Fruit fly (Drosophila melanogaster) whole organism, embryonic: ENCODE results near the gene CG7607.

Experiments
- Atf-2 ChIP-seq: fragments of 200-800 bp; sonication (Bioruptor generic); optimal IDR thresholded peaks from 2 replicates; lab custom pipeline; 2016; ENCODE audit warnings: missing biosample characterization, missing genetic modification characterization
- Atf6 ChIP-seq: fragments of 200-800 bp; sonication (Bioruptor generic); IDR thresholded peaks from 2 replicates; pipeline ENCODE4 v1.3.6; 2022; ENCODE audit warnings: missing biosample characterization, missing genetic modification characterization
- CG10565 ChIP-seq: fragments of 200-800 bp; sonication (Bioruptor generic); optimal IDR thresholded peaks from 3 replicates; lab custom pipeline; 2016; ENCODE audit warnings: missing biosample characterization, mild to moderate bottlenecking, missing genetic modification characterization
- CG11247 ChIP-seq: fragments of 200-800 bp; sonication (Bioruptor generic); IDR thresholded peaks from 2 replicates; pipeline ENCODE4 v1.3.6; 2022; ENCODE audit warnings: missing biosample characterization, missing genetic modification characterization
- CG12071 ChIP-seq: fragments of 200-800 bp; sonication (Bioruptor generic); optimal IDR thresholded peaks from 3 replicates; lab custom pipeline; 2018; ENCODE audit warnings: missing biosample characterization, mild to moderate bottlenecking, missing genetic modification characterization
- CG12769 ChIP-seq: fragments of 200-800 bp; sonication (Bioruptor generic); optimal IDR thresholded peaks from 2 replicates; lab custom pipeline; 2019; ENCODE audit warnings: missing biosample characterization, mild to moderate bottlenecking, missing genetic modification characterization, moderate library complexity
- CG13287 ChIP-seq: fragments of 200-800 bp; sonication (Bioruptor generic); IDR thresholded peaks from 2 replicates; pipeline ENCODE4 v1.3.6; 2022; ENCODE audit warnings: missing biosample characterization, missing genetic modification characterization; ENCODE audit not compliant: partially characterized antibody
- CG16815 ChIP-seq: fragments of 200-800 bp; sonication (Bioruptor generic); optimal IDR thresholded peaks from 3 replicates; lab custom pipeline; 2017; ENCODE audit warnings: missing biosample characterization, mild to moderate bottlenecking, missing genetic modification characterization
- CG17361 ChIP-seq: fragments of 200-800 bp; sonication (Bioruptor generic); IDR thresholded peaks from 3 replicates; pipeline ENCODE4 v1.3.6; 2022; ENCODE audit warnings: missing biosample characterization, missing genetic modification characterization
- CG18619 ChIP-seq: fragments of 200-800 bp; sonication (Bioruptor generic); optimal IDR thresholded peaks from 3 replicates; lab custom pipeline; 2017; ENCODE audit warnings: missing biosample characterization, mild to moderate bottlenecking, missing genetic modification characterization
- CG2199 ChIP-seq: fragments of 200-800 bp; sonication (Bioruptor generic); IDR thresholded peaks from 3 replicates; pipeline ENCODE4 v1.3.6; 2022; ENCODE audit warnings: missing biosample characterization, missing genetic modification characterization
- CG31388 ChIP-seq: fragments of 200-800 bp; sonication (Bioruptor generic); optimal IDR thresholded peaks from 2 replicates; lab custom pipeline; 2016; ENCODE audit warnings: missing biosample characterization, missing genetic modification characterization
- CG34422 ChIP-seq: fragments of 200-800 bp; sonication (Bioruptor generic); IDR thresholded peaks from 3 replicates; pipeline ENCODE4 v1.3.6; 2022; ENCODE audit warnings: missing biosample characterization, missing genetic modification characterization
- CG3838 ChIP-seq: fragments of 200-800 bp; sonication (Bioruptor generic); optimal IDR thresholded peaks from 3 replicates; lab custom pipeline; 2016; ENCODE audit warnings: missing biosample characterization, missing genetic modification characterization
- CG4282 ChIP-seq: fragments of 200-800 bp; sonication (Bioruptor generic); optimal IDR thresholded peaks from 2 replicates; lab custom pipeline; 2016; ENCODE audit warnings: missing biosample characterization, missing genetic modification characterization
- CG4617 ChIP-seq: fragments of 200-800 bp; sonication (Bioruptor generic); optimal IDR thresholded peaks from 3 replicates; lab custom pipeline; 2016; ENCODE audit warnings: missing biosample characterization, missing genetic modification characterization, borderline replicate concordance
- CG5953 ChIP-seq: fragments of 200-800 bp; sonication (Bioruptor generic); IDR thresholded peaks from 2 replicates; pipeline ENCODE4 v1.3.6; 2022; ENCODE audit warnings: missing biosample characterization, missing genetic modification characterization
- CG6175 ChIP-seq: fragments of 200-800 bp; sonication (Bioruptor generic); IDR thresholded peaks from 3 replicates; pipeline ENCODE4 v1.3.6; 2022; ENCODE audit warnings: missing biosample characterization, missing genetic modification characterization
- CG7963 ChIP-seq: fragments of 200-800 bp; sonication (Bioruptor generic); IDR thresholded peaks from 3 replicates; pipeline ENCODE4 v1.3.6; 2022; ENCODE audit warnings: missing biosample characterization, missing genetic modification characterization; ENCODE audit not compliant: partially characterized antibody
- CG8089 ChIP-seq: fragments of 200-800 bp; sonication (Bioruptor generic); optimal IDR thresholded peaks from 3 replicates; lab custom pipeline; 2016; ENCODE audit warnings: missing biosample characterization, missing genetic modification characterization
- CG8388 ChIP-seq: fragments of 200-800 bp; sonication (Bioruptor generic); optimal IDR thresholded peaks from 2 replicates; lab custom pipeline; 2019; ENCODE audit warnings: missing biosample characterization, mild to moderate bottlenecking, missing genetic modification characterization, moderate library complexity
- CHES-1-like ChIP-seq: fragments of 200-800 bp; sonication (Bioruptor generic); optimal IDR thresholded peaks from 2 replicates; lab custom pipeline; 2016; ENCODE audit warnings: missing biosample characterization, missing genetic modification characterization
- D19B ChIP-seq: fragments of 200-800 bp; sonication (Bioruptor generic); optimal IDR thresholded peaks from 2 replicates; lab custom pipeline; 2017; ENCODE audit warnings: missing biosample characterization, mild to moderate bottlenecking, missing genetic modification characterization
- Fer2 ChIP-seq: fragments of 200-800 bp; sonication (Bioruptor generic); optimal IDR thresholded peaks from 2 replicates; lab custom pipeline; 2018; ENCODE audit warnings: missing biosample characterization, mild to moderate bottlenecking, missing genetic modification characterization, moderate library complexity
- Gsc ChIP-seq: fragments of 200-800 bp; sonication (Bioruptor generic); IDR thresholded peaks from 2 replicates; pipeline ENCODE4 v1.3.6; 2022; ENCODE audit warnings: missing biosample characterization, missing genetic modification characterization
- HLH3B ChIP-seq: fragments of 200-800 bp; sonication (Bioruptor generic); IDR thresholded peaks from 2 replicates; pipeline ENCODE4 v1.3.6; 2022; ENCODE audit warnings: missing biosample characterization, missing genetic modification characterization
- Hmr ChIP-seq: fragments of 200-800 bp; sonication (Bioruptor generic); optimal IDR thresholded peaks from 3 replicates; lab custom pipeline; 2017; ENCODE audit warnings: mild to moderate bottlenecking, missing biosample characterization, missing genetic modification reagents, missing genetic modification characterization
- Lim3 ChIP-seq: fragments of 200-800 bp; sonication (Bioruptor generic); IDR thresholded peaks from 2 replicates; pipeline ENCODE4 v1.3.6; 2022; ENCODE audit warnings: missing biosample characterization, missing genetic modification characterization
- MESR4 ChIP-seq: fragments of 200-800 bp; sonication (Bioruptor generic); optimal IDR thresholded peaks from 2 replicates; lab custom pipeline; 2018; ENCODE audit warnings: missing biosample characterization, mild to moderate bottlenecking, missing genetic modification characterization, moderate library complexity
- Myb ChIP-seq: fragments of 200-800 bp; sonication (Bioruptor generic); optimal IDR thresholded peaks from 2 replicates; lab custom pipeline; 2016; ENCODE audit warnings: missing biosample characterization, missing genetic modification characterization
- NFAT ChIP-seq: fragments of 200-800 bp; sonication (Bioruptor generic); IDR thresholded peaks from 2 replicates; pipeline ENCODE4 v1.3.6; 2022; ENCODE audit warnings: missing biosample characterization, missing genetic modification characterization
- Nf-YC ChIP-seq: fragments of 200-800 bp; optimal IDR thresholded peaks from 3 replicates; lab custom pipeline; 2019; ENCODE audit warnings: missing biosample characterization, mild to moderate bottlenecking, missing genetic modification characterization, moderate library complexity
- NfI ChIP-seq: fragments of 200-800 bp; sonication (Bioruptor generic); optimal IDR thresholded peaks from 3 replicates; lab custom pipeline; 2018; ENCODE audit warnings: missing biosample characterization, mild to moderate bottlenecking, missing genetic modification characterization, moderate library complexity
- Optix ChIP-seq: fragments of 200-800 bp; sonication (Bioruptor generic); IDR thresholded peaks from 3 replicates; pipeline ENCODE4 v1.3.6; 2022; ENCODE audit warnings: missing biosample characterization, missing genetic modification characterization
- Sin3A ChIP-seq: fragments of >200 bp; optimal IDR thresholded peaks from 2 replicates; lab custom pipeline; 2018
- TFAM ChIP-seq: fragments of 200-800 bp; sonication (Bioruptor generic); optimal IDR thresholded peaks from 2 replicates; lab custom pipeline; 2017; ENCODE audit warnings: missing biosample characterization, missing genetic modification characterization, inconsistent platforms
- ap ChIP-seq: fragments of 200-800 bp; sonication (Bioruptor generic); IDR thresholded peaks from 2 replicates; pipeline ENCODE4 v1.3.6; 2022; ENCODE audit warnings: missing biosample characterization, missing genetic modification characterization
- disco-r ChIP-seq: fragments of 200-800 bp; sonication (Bioruptor generic); optimal IDR thresholded peaks from 2 replicates; lab custom pipeline; 2016; ENCODE audit warnings: missing biosample characterization, missing genetic modification characterization
- gro ChIP-seq: fragments of 200-800 bp; sonication (Bioruptor generic); optimal IDR thresholded peaks from 2 replicates; lab custom pipeline; 2016; ENCODE audit warnings: missing biosample characterization, missing genetic modification characterization
- gsb-n ChIP-seq: fragments of 200-800 bp; sonication (Bioruptor generic); optimal IDR thresholded peaks from 3 replicates; lab custom pipeline; 2018; ENCODE audit warnings: missing biosample characterization, mild to moderate bottlenecking, missing genetic modification characterization
- hbn ChIP-seq: fragments of 200-800 bp; sonication (Bioruptor generic); IDR thresholded peaks from 2 replicates; pipeline ENCODE4 v1.3.6; 2022; ENCODE audit warnings: missing biosample characterization, missing genetic modification characterization; ENCODE audit not compliant: partially characterized antibody
- lov ChIP-seq, 2 experiments: fragments of 200-800 bp in 1 of 2; fragments of >200 bp in 1 of 2; sonication (Bioruptor generic) in 1 of 2; IDR thresholded peaks in 1 of 2; optimal IDR thresholded peaks in 1 of 2; 2 replicates in 1 of 2; 3 replicates in 1 of 2; pipeline versions ENCODE4 v1.3.6 to Lab custom; 2017 to 2022; ENCODE audit warnings: missing biosample characterization in 1 of 2, missing genetic modification characterization in 1 of 2
- maf-S ChIP-seq: fragments of 200-800 bp; sonication (Bioruptor generic); optimal IDR thresholded peaks from 2 replicates; lab custom pipeline; 2016; ENCODE audit warnings: missing biosample characterization, missing genetic modification characterization
- nerfin-2 ChIP-seq: fragments of 200-800 bp; sonication (Bioruptor generic); IDR thresholded peaks from 2 replicates; pipeline ENCODE4 v1.3.6; 2022; ENCODE audit warnings: missing biosample characterization, missing genetic modification characterization; ENCODE audit not compliant: partially characterized antibody
- pb ChIP-seq: fragments of 200-800 bp; sonication (Bioruptor generic); optimal IDR thresholded peaks from 3 replicates; lab custom pipeline; 2016; ENCODE audit warnings: missing biosample characterization, missing genetic modification characterization
- pho ChIP-seq: fragments of 200-800 bp; sonication (Bioruptor generic); optimal IDR thresholded peaks from 2 replicates; lab custom pipeline; 2016; ENCODE audit warnings: missing biosample characterization, missing genetic modification characterization
- repo ChIP-seq: fragments of 200-800 bp; sonication (Bioruptor generic); optimal IDR thresholded peaks from 2 replicates; lab custom pipeline; 2016; ENCODE audit warnings: missing biosample characterization, missing genetic modification characterization
- scrt ChIP-seq: fragments of 200-800 bp; sonication (Bioruptor generic); optimal IDR thresholded peaks from 2 replicates; lab custom pipeline; 2018; ENCODE audit warnings: missing biosample characterization, mild to moderate bottlenecking, missing genetic modification characterization, moderate library complexity
- sd ChIP-seq: fragments of 200-800 bp; sonication (Bioruptor generic); optimal IDR thresholded peaks from 3 replicates; lab custom pipeline; 2018; ENCODE audit warnings: missing biosample characterization, mild to moderate bottlenecking, missing genetic modification characterization, moderate library complexity
- sens-2 ChIP-seq: fragments of 200-800 bp; sonication (Bioruptor generic); IDR thresholded peaks from 2 replicates; pipeline ENCODE4 v1.3.6; 2022; ENCODE audit warnings: missing biosample characterization, missing genetic modification characterization
- tll ChIP-seq, 2 experiments: fragments of 200-800 bp in 1 of 2; fragments of >200 bp in 1 of 2; sonication (Bioruptor generic) in 1 of 2; optimal IDR thresholded peaks; 2 replicates each; lab custom pipeline; 2017 to 2019; ENCODE audit warnings: missing biosample characterization in 2 of 2, missing genetic modification characterization in 2 of 2, mild to moderate bottlenecking in 1 of 2, moderate library complexity in 1 of 2
- yki ChIP-seq: fragments of >200 bp; optimal IDR thresholded peaks from 3 replicates; lab custom pipeline; 2018

The CG7607 gene

DNA sequence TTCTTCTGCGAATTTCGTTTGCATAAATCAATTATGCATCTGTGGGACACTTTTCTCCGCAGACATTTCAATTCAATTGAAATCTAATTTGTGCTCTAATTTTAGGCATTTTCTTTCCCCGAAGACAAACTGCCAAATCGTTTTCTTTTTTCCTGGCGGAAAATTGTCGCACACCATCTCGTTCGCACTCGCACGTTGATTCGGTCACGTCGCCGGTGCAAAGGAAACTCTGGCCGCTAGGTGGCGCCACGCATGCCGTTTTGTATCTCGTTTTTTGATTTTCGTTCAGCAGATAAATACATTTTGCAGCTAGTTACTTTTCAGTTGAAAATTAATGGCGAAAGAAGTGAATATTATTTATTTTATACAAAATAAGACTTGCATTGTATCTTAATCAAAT, 48.9 kb downstream of the CG7607 start (continued):
- TF ChIP-seq CG11247, result no peak
- TF ChIP-seq nerfin-2, result no peak
- TF ChIP-seq CG12769 (tag; lab: Kevin White, UChicago), result no peak
- no peak for TF ChIP-seq CHES-1-like (GFP tag; lab: Kevin White, UChicago)
- peak; percentile 34; the same call in 1 of the 2 replicates for TF ChIP-seq Atf6 (GFP tag; lab: Robert Waterston, UW)
- TF ChIP-seq pho (GFP tag; lab: Kevin White, UChicago), result no peak
- TF ChIP-seq Gsc, result no peak
- TF ChIP-seq Atf-2 (GFP tag; lab: Kevin White, UChicago), result no peak
- TF ChIP-seq hbn (GFP tag; lab: Robert Waterston, UW), result no peak
- TF ChIP-seq CG31388, result no peak
- no peak for TF ChIP-seq HLH3B (GFP tag; lab: Robert Waterston, UW)
- TF ChIP-seq lov (optimal IDR thresholded peaks at IDR 0.05; lab: Kevin White, UChicago), result no peak
- no peak for TF ChIP-seq lov (GFP tag; IDR thresholded peaks at IDR 0.05; lab: Robert Waterston, UW)
- TF ChIP-seq ap, result no peak
- no peak for TF ChIP-seq sd (tag; lab: Kevin White, UChicago)
- TF ChIP-seq CG13287 (GFP tag; lab: Robert Waterston, UW), result no peak
- TF ChIP-seq CG18619, result peak; percentile 26
- TF ChIP-seq gsb-n, result no peak
- no peak for TF ChIP-seq Optix
- TF ChIP-seq Myb, result no peak
- no peak for TF ChIP-seq Hmr (GFP tag; lab: Kevin White, UChicago)
- TF ChIP-seq CG4617 (GFP tag; lab: Kevin White, UChicago), result no peak
- no peak for TF ChIP-seq TFAM
- TF ChIP-seq CG12071 (GFP tag; lab: Kevin White, UChicago), result no peak
- no peak for TF ChIP-seq disco-r (GFP tag; lab: Kevin White, UChicago)
- no peak for TF ChIP-seq Nf-YC (tag; lab: Kevin White, UChicago)
- no peak for TF ChIP-seq CG4282
- no peak for TF ChIP-seq Sin3A (lab: Kevin White, UChicago)
- no peak for TF ChIP-seq repo (GFP tag; lab: Kevin White, UChicago)
- no peak for TF ChIP-seq CG8388 (GFP tag; lab: Kevin White, UChicago)
- TF ChIP-seq MESR4 (GFP tag; lab: Kevin White, UChicago), result no peak
- no peak for TF ChIP-seq yki
- 0 out of 3 replicates have a peak, but pooled peaks have one; percentile 11 for TF ChIP-seq CG17361
- 0 out of 3 replicates have a peak, but pooled peaks have one; percentile 17 for TF ChIP-seq CG6175
- no peak for TF ChIP-seq sens-2 (GFP tag; lab: Robert Waterston, UW)
- no peak for TF ChIP-seq D19B (GFP tag; lab: Kevin White, UChicago)
- no peak for TF ChIP-seq CG10565 (GFP tag; lab: Kevin White, UChicago)
- TF ChIP-seq Fer2 (tag; lab: Kevin White, UChicago), result no peak
- peak; percentile 92 for TF ChIP-seq CG2199
- TF ChIP-seq CG8089, result no peak
- TF ChIP-seq NFAT (GFP tag; lab: Robert Waterston, UW), result no peak
- no peak for TF ChIP-seq CG16815 (GFP tag; lab: Kevin White, UChicago)
- no peak for TF ChIP-seq Lim3 (GFP tag; lab: Robert Waterston, UW)
- TF ChIP-seq pb (GFP tag; lab: Kevin White, UChicago), result no peak
- TF ChIP-seq CG7963 (GFP tag; lab: Robert Waterston, UW), result no peak
- no peak; the same call in 2 of the 3 replicates for TF ChIP-seq CG34422 (GFP tag; lab: Robert Waterston, UW)
- TF ChIP-seq gro (GFP tag; lab: Kevin White, UChicago), result no peak
- TF ChIP-seq scrt (GFP tag; lab: Kevin White, UChicago), result peak; percentile 30
- TF ChIP-seq tll (GFP tag; optimal IDR thresholded peaks at IDR 0.05; lab: Kevin White, UChicago), result no peak
- no peak for TF ChIP-seq maf-S (GFP tag; lab: Kevin White, UChicago)
- no peak for TF ChIP-seq CG5953 (GFP tag; lab: Robert Waterston, UW)
- TF ChIP-seq NfI (GFP tag; lab: Kevin White, UChicago), result peak; percentile 10
- TF ChIP-seq CG3838 (GFP tag; lab: Kevin White, UChicago), result no peak
